Fruit fly (Drosophila melanogaster) whole organism, embryonic: ENCODE data around the gene CG4593.

ENCODE experiments used
- Aef1 ChIP-seq: fragments of 200-800 bp; sonication (Bioruptor generic); IDR thresholded peaks from 3 replicates; pipeline ENCODE4 v1.3.6; 2022; ENCODE audit warnings: missing biosample characterization, missing genetic modification characterization
- Atf6 ChIP-seq: fragments of 200-800 bp; sonication (Bioruptor generic); IDR thresholded peaks from 2 replicates; pipeline ENCODE4 v1.3.6; 2022; ENCODE audit warnings: missing biosample characterization, missing genetic modification characterization
- B-H1 ChIP-seq: fragments of 200-800 bp; sonication (Bioruptor generic); IDR thresholded peaks from 3 replicates; pipeline ENCODE4 v1.3.6; 2022; ENCODE audit warnings: missing biosample characterization, missing genetic modification characterization
- Blimp-1 ChIP-seq: fragments of 200-800 bp; sonication (Bioruptor generic); optimal IDR thresholded peaks from 3 replicates; lab custom pipeline; 2018; ENCODE audit warnings: missing biosample characterization, missing genetic modification characterization, mild to moderate bottlenecking, moderate library complexity, missing genetic modification reagents
- CG10959 ChIP-seq: fragments of 200-800 bp; sonication (Bioruptor generic); IDR thresholded peaks from 2 replicates; pipeline ENCODE4 v1.3.6; 2022; ENCODE audit warnings: missing biosample characterization, missing genetic modification characterization
- CG11085 ChIP-seq: fragments of 200-800 bp; sonication (Bioruptor generic); IDR thresholded peaks from 2 replicates; pipeline ENCODE4 v1.3.6; 2022; ENCODE audit warnings: missing biosample characterization, missing genetic modification characterization
- CG11456 ChIP-seq: fragments of 200-800 bp; sonication (Bioruptor generic); IDR thresholded peaks from 3 replicates; pipeline ENCODE4 v1.3.6; 2022; ENCODE audit warnings: missing biosample characterization, missing genetic modification characterization
- CG11560 ChIP-seq: fragments of 200-800 bp; sonication (Bioruptor generic); IDR thresholded peaks from 3 replicates; pipeline ENCODE4 v1.3.6; 2022; ENCODE audit warnings: missing biosample characterization, missing genetic modification characterization
- CG12071 ChIP-seq: fragments of 200-800 bp; sonication (Bioruptor generic); optimal IDR thresholded peaks from 3 replicates; lab custom pipeline; 2018; ENCODE audit warnings: missing biosample characterization, mild to moderate bottlenecking, missing genetic modification characterization
- CG12659 ChIP-seq: fragments of 200-800 bp; sonication (Bioruptor generic); optimal IDR thresholded peaks from 3 replicates; lab custom pipeline; 2017; ENCODE audit warnings: mild to moderate bottlenecking, missing biosample characterization, missing genetic modification reagents, missing genetic modification characterization
- CG15011 ChIP-seq: fragments of 200-800 bp; sonication (Bioruptor generic); optimal IDR thresholded peaks from 3 replicates; lab custom pipeline; 2018; ENCODE audit warnings: missing biosample characterization, mild to moderate bottlenecking, missing genetic modification characterization
- CG15073 ChIP-seq: fragments of 200-800 bp; sonication (Bioruptor generic); optimal IDR thresholded peaks from 2 replicates; lab custom pipeline; 2016; ENCODE audit warnings: missing biosample characterization, missing genetic modification characterization
- CG15696 ChIP-seq: fragments of 200-800 bp; sonication (Bioruptor generic); optimal IDR thresholded peaks from 2 replicates; lab custom pipeline; 2019; ENCODE audit warnings: missing biosample characterization, mild to moderate bottlenecking, missing genetic modification characterization, moderate library complexity
- CG16813 ChIP-seq: fragments of 200-800 bp; sonication (Bioruptor generic); IDR thresholded peaks from 3 replicates; pipeline ENCODE4 v1.3.6; 2022; ENCODE audit warnings: missing biosample characterization, missing genetic modification characterization; ENCODE audit not compliant: partially characterized antibody
- CG17186 ChIP-seq: fragments of 200-800 bp; sonication (Bioruptor generic); optimal IDR thresholded peaks from 3 replicates; lab custom pipeline; 2017; ENCODE audit warnings: missing biosample characterization, missing genetic modification reagents, missing genetic modification characterization
- CG17829 ChIP-seq: fragments of 200-800 bp; optimal IDR thresholded peaks from 2 replicates; lab custom pipeline; 2019; ENCODE audit warnings: missing biosample characterization, mild to moderate bottlenecking, missing genetic modification characterization, moderate library complexity
- CG1792 ChIP-seq: fragments of 200-800 bp; sonication (Bioruptor generic); optimal IDR thresholded peaks from 2 replicates; lab custom pipeline; 2016; ENCODE audit warnings: missing biosample characterization, missing genetic modification characterization
- CG18764 ChIP-seq: fragments of 200-800 bp; sonication (Bioruptor generic); optimal IDR thresholded peaks from 3 replicates; lab custom pipeline; 2016; ENCODE audit warnings: missing biosample characterization, missing genetic modification characterization
- CG34376 ChIP-seq: fragments of 200-800 bp; sonication (Bioruptor generic); optimal IDR thresholded peaks from 2 replicates; lab custom pipeline; 2018; ENCODE audit warnings: missing biosample characterization, mild to moderate bottlenecking, missing genetic modification characterization
- CG43689 ChIP-seq: fragments of 200-800 bp; sonication (Bioruptor generic); IDR thresholded peaks from 2 replicates; pipeline ENCODE4 v1.3.6; 2022; ENCODE audit warnings: missing biosample characterization, missing genetic modification characterization
- CG4617 ChIP-seq: fragments of 200-800 bp; sonication (Bioruptor generic); optimal IDR thresholded peaks from 3 replicates; lab custom pipeline; 2016; ENCODE audit warnings: missing biosample characterization, missing genetic modification characterization, borderline replicate concordance
- CG4820 ChIP-seq: fragments of 200-800 bp; sonication (Bioruptor generic); optimal IDR thresholded peaks from 3 replicates; lab custom pipeline; 2016; ENCODE audit warnings: missing biosample characterization, missing genetic modification characterization
- CG6272 ChIP-seq: fragments of 200-800 bp; sonication (Bioruptor generic); IDR thresholded peaks from 2 replicates; pipeline ENCODE4 v1.3.6; 2022; ENCODE audit warnings: missing biosample characterization, missing genetic modification characterization
- CG7963 ChIP-seq: fragments of 200-800 bp; sonication (Bioruptor generic); IDR thresholded peaks from 3 replicates; pipeline ENCODE4 v1.3.6; 2022; ENCODE audit warnings: missing biosample characterization, missing genetic modification characterization; ENCODE audit not compliant: partially characterized antibody
- CG8290 ChIP-seq, 3 experiments: fragments of 200-800 bp; sonication (Bioruptor generic); optimal IDR thresholded peaks; 2 replicates each; lab custom pipeline; 2016 to 2019; ENCODE audit warnings: missing biosample characterization in 3 of 3, missing genetic modification characterization in 3 of 3, mild to moderate bottlenecking in 2 of 3, moderate library complexity in 1 of 3
- CG9797 ChIP-seq: fragments of 200-800 bp; sonication (Bioruptor generic); optimal IDR thresholded peaks from 3 replicates; lab custom pipeline; 2018; ENCODE audit warnings: missing biosample characterization, mild to moderate bottlenecking, missing genetic modification characterization
- CkIIα-i1 ChIP-seq: fragments of 200-800 bp; sonication (Bioruptor generic); IDR thresholded peaks from 2 replicates; pipeline ENCODE4 v1.3.6; 2022; ENCODE audit warnings: missing biosample characterization, missing genetic modification characterization
- ERR ChIP-seq: fragments of 200-800 bp; sonication (Bioruptor generic); optimal IDR thresholded peaks from 2 replicates; lab custom pipeline; 2016; ENCODE audit warnings: missing biosample characterization, missing genetic modification characterization
- Hr3 ChIP-seq: fragments of 200-800 bp; sonication (Bioruptor generic); optimal IDR thresholded peaks from 3 replicates; lab custom pipeline; 2016; ENCODE audit warnings: missing biosample characterization, missing genetic modification characterization
- Lpt ChIP-seq: fragments of >200 bp; optimal IDR thresholded peaks from 2 replicates; lab custom pipeline; 2018; ENCODE audit warnings: missing biosample characterization, missing genetic modification characterization
- NFAT ChIP-seq: fragments of 200-800 bp; sonication (Bioruptor generic); IDR thresholded peaks from 2 replicates; pipeline ENCODE4 v1.3.6; 2022; ENCODE audit warnings: missing biosample characterization, missing genetic modification characterization
- Oli ChIP-seq: fragments of 200-800 bp; sonication (Bioruptor generic); optimal IDR thresholded peaks from 2 replicates; lab custom pipeline; 2018; ENCODE audit warnings: missing biosample characterization, mild to moderate bottlenecking, missing genetic modification characterization, moderate library complexity
- Sox100B ChIP-seq: fragments of 200-800 bp; sonication (Bioruptor generic); optimal IDR thresholded peaks from 3 replicates; lab custom pipeline; 2018; ENCODE audit warnings: missing biosample characterization, mild to moderate bottlenecking, missing genetic modification characterization
- Spps ChIP-seq: fragments of 200-800 bp; sonication (Bioruptor generic); optimal IDR thresholded peaks from 2 replicates; lab custom pipeline; 2018; ENCODE audit warnings: missing biosample characterization, mild to moderate bottlenecking, missing genetic modification characterization
- ara ChIP-seq: fragments of 200-800 bp; sonication (Bioruptor generic); IDR thresholded peaks from 2 replicates; pipeline ENCODE4 v1.3.6; 2022; ENCODE audit warnings: missing biosample characterization, missing genetic modification characterization
- ftz-f1 ChIP-seq: fragments of 200-800 bp; sonication (Bioruptor generic); optimal IDR thresholded peaks from 2 replicates; lab custom pipeline; 2016; ENCODE audit warnings: missing biosample characterization, missing genetic modification characterization
- ham ChIP-seq: fragments of 200-800 bp; sonication (Bioruptor generic); IDR thresholded peaks from 2 replicates; pipeline ENCODE4 v1.3.6; 2022; ENCODE audit warnings: missing biosample characterization, missing genetic modification characterization
- kni ChIP-seq: fragments of 200-800 bp; sonication (Bioruptor generic); optimal IDR thresholded peaks from 3 replicates; lab custom pipeline; 2017; ENCODE audit warnings: mild to moderate bottlenecking, missing biosample characterization, missing genetic modification reagents, missing genetic modification characterization
- mirr ChIP-seq: fragments of 200-800 bp; sonication (Bioruptor generic); optimal IDR thresholded peaks from 3 replicates; lab custom pipeline; 2018; ENCODE audit warnings: missing biosample characterization, mild to moderate bottlenecking, missing genetic modification characterization
- onecut ChIP-seq: fragments of 200-800 bp; sonication (Bioruptor generic); IDR thresholded peaks from 2 replicates; pipeline ENCODE4 v1.3.6; 2022; ENCODE audit warnings: missing biosample characterization, missing genetic modification characterization
- pb ChIP-seq: fragments of 200-800 bp; sonication (Bioruptor generic); optimal IDR thresholded peaks from 3 replicates; lab custom pipeline; 2016; ENCODE audit warnings: missing biosample characterization, missing genetic modification characterization
- rib ChIP-seq: fragments of 200-800 bp; sonication (Bioruptor generic); IDR thresholded peaks from 2 replicates; pipeline ENCODE4 v1.3.6; 2022; ENCODE audit warnings: missing biosample characterization, missing genetic modification characterization
- row ChIP-seq: fragments of 200-800 bp; sonication (Bioruptor generic); IDR thresholded peaks from 3 replicates; pipeline ENCODE4 v1.3.6; 2022; ENCODE audit warnings: missing biosample characterization, missing genetic modification characterization
- salm ChIP-seq: fragments of 200-800 bp; sonication (Bioruptor generic); optimal IDR thresholded peaks from 2 replicates; lab custom pipeline; 2018; ENCODE audit warnings: missing biosample characterization, mild to moderate bottlenecking, missing genetic modification characterization
- sc ChIP-seq, 3 experiments: fragments of >200 bp in 2 of 3; fragments of 200-800 bp in 1 of 3; sonication (Bioruptor generic) in 1 of 3; optimal IDR thresholded peaks; 2 replicates in 2 of 3; 3 replicates in 1 of 3; lab custom pipeline; 2017; ENCODE audit warnings: mild to moderate bottlenecking in 1 of 3, missing biosample characterization in 1 of 3, missing genetic modification characterization in 1 of 3, missing genetic modification reagents in 1 of 3
- scrt ChIP-seq: fragments of 200-800 bp; sonication (Bioruptor generic); optimal IDR thresholded peaks from 2 replicates; lab custom pipeline; 2018; ENCODE audit warnings: missing biosample characterization, mild to moderate bottlenecking, missing genetic modification characterization, moderate library complexity
- tio ChIP-seq: fragments of 200-800 bp; sonication (Bioruptor generic); optimal IDR thresholded peaks from 2 replicates; lab custom pipeline; 2017; ENCODE audit warnings: missing biosample characterization, missing genetic modification characterization, inconsistent platforms
- vvl ChIP-seq: fragments of 200-800 bp; sonication (Bioruptor generic); IDR thresholded peaks from 2 replicates; pipeline ENCODE4 v1.3.6; 2022; ENCODE audit warnings: missing biosample characterization, missing genetic modification characterization
- zf30C ChIP-seq: fragments of 200-800 bp; sonication (Bioruptor generic); optimal IDR thresholded peaks from 3 replicates; lab custom pipeline; 2018; ENCODE audit warnings: missing biosample characterization, mild to moderate bottlenecking, missing genetic modification characterization

The CG4593 gene

DNA sequence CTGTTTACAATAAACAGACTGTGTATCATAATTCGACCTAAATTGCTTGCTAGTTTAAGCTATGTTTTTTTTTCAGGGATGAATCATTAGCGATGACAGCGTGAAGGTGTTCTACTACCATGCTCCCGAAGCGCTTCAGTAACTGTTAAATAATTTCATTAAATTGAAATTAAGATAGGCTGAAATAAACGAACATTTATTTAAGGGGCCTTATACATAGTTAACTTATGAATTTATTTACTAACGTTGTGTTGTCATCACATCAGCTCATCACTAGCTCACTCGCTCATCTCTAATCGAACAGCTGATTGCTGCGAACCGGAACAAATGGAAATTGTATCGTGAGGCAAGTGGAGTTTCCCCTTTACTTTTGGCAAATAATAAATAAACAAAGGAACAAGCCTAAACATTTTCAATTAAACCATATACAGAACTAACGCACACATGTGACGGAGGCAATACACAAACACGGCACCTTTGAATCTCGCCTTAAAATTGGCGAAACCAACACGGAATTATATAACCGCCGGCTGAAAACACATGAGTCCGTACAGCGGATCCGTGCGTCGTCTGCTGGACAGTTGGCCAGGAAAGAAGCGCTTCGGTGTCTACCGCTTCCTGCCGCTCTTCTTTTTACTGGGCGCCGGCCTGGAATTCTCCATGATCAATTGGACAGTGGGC, 2.5 kb upstream of the CG4593 start, which contains the start of the genes cm, sloth1 and sloth2 (continued):
- TF ChIP-seq CG15011 (GFP tag; lab: Kevin White, UChicago) (peak; percentile 39), ftz-f1 (GFP tag; lab: Kevin White, UChicago) (peak; percentile 45), CG9797 (peak; percentile 11), CG15696 (tag; lab: Kevin White, UChicago) (peak; percentile 87), Blimp-1 (GFP tag; lab: Kevin White, UChicago) (peak; percentile 72), Sox100B (GFP tag; lab: Kevin White, UChicago) (peak; percentile 58), CG8290 (GFP tag; optimal IDR thresholded peaks at IDR 0.05; lab: Kevin White, UChicago) (peak; percentile 85), CG8290 (tag; optimal IDR thresholded peaks at IDR 0.05; lab: Kevin White, UChicago) (peak; percentile 55 to 93), mirr (peak; percentile 71), B-H1 (GFP tag; lab: Robert Waterston, UW) (peak; percentile 70), CG7963 (GFP tag; lab: Robert Waterston, UW) (peak; percentile 62), salm (tag; lab: Kevin White, UChicago) (peak; percentile 74), CkIIα-i1 (GFP tag; lab: Robert Waterston, UW) (no peak), CG16813 (GFP tag; lab: Robert Waterston, UW) (peak; percentile 88), tio (GFP tag; lab: Kevin White, UChicago) (peak; percentile 81), Spps (peak; percentile 69), onecut (GFP tag; lab: Robert Waterston, UW) (peak; percentile 68), CG43689 (GFP tag; lab: Robert Waterston, UW) (peak; percentile 68; the same call in 1 of the 2 replicates), ERR (GFP tag; lab: Kevin White, UChicago) (peak; percentile 64), CG1792 (GFP tag; lab: Kevin White, UChicago) (peak; percentile 60), Hr3 (GFP tag; lab: Kevin White, UChicago) (peak; percentile 90), CG4820 (peak; percentile 79), CG18764 (GFP tag; lab: Kevin White, UChicago) (peak; percentile 69), NFAT (GFP tag; lab: Robert Waterston, UW) (peak; percentile 79), CG11560 (peak; percentile 52; the same call in 1 of the 3 replicates), CG11085 (peak; percentile 83), CG6272 (GFP tag; lab: Robert Waterston, UW) (peak; percentile 91), Aef1 (GFP tag; lab: Robert Waterston, UW) (peak; percentile 87), Oli (peak; percentile 72), CG34376 (GFP tag; lab: Kevin White, UChicago) (peak; percentile 73), ara (GFP tag; lab: Robert Waterston, UW) (peak; percentile 76; the same call in 1 of the 2 replicates), ham (GFP tag; lab: Robert Waterston, UW) (peak; percentile 46; the same call in 1 of the 2 replicates), CG12071 (GFP tag; lab: Kevin White, UChicago) (peak; percentile 55), CG11456 (GFP tag; lab: Robert Waterston, UW) (peak; percentile 84), CG4617 (GFP tag; lab: Kevin White, UChicago) (peak; percentile 87), scrt (GFP tag; lab: Kevin White, UChicago) (peak; percentile 57), CG10959 (GFP tag; lab: Robert Waterston, UW) (peak; percentile 76), CG17186 (GFP tag; lab: Kevin White, UChicago) (no peak), Atf6 (peak; percentile 72), CG15073 (GFP tag; lab: Kevin White, UChicago) (no peak), vvl (peak; percentile 91), CG12659 (GFP tag; lab: Kevin White, UChicago) (peak; percentile 86), Lpt (GFP tag; lab: Kevin White, UChicago) (no peak), rib (GFP tag; lab: Robert Waterston, UW) (peak; percentile 86), sc (optimal IDR thresholded peaks at IDR 0.05; lab: Kevin White, UChicago) (no peak), sc (GFP tag; optimal IDR thresholded peaks at IDR 0.05; lab: Kevin White, UChicago) (peak; percentile 18), pb (GFP tag; lab: Kevin White, UChicago) (peak; percentile 50), zf30C (GFP tag; lab: Kevin White, UChicago) (peak; percentile 13), kni (GFP tag; lab: Kevin White, UChicago) (peak; percentile 74), CG17829 (tag; lab: Kevin White, UChicago) (peak; percentile 87), row (GFP tag; lab: Robert Waterston, UW) (peak; percentile 97)
